Worm (Caenorhabditis elegans): Measurements from ENCODE around the gene W08F4.5.

ce11 chrII:577632-578031, 9.0 kb upstream of the W08F4.5 start, which contains the start of gene W08F4.7:
- TF ChIP-seq ref-1 (GFP tag; conservative IDR thresholded peaks at IDR 0.05) (no peak), tab-1 (GFP tag; IDR thresholded peaks at IDR 0.05) (no peak), klf-2 (GFP tag; conservative IDR thresholded peaks at IDR 0.05) (no peak), ztf-29 (GFP tag; IDR thresholded peaks at IDR 0.05) (no peak), cog-1 (tag; optimal IDR thresholded peaks at IDR 0.05) (no peak), flt-1 (GFP tag; IDR thresholded peaks at IDR 0.05) (no peak), T22C8.4 (GFP tag; IDR thresholded peaks at IDR 0.05) (no peak)
